Worm (Caenorhabditis elegans) whole organism, young adult: ENCODE results near the gene C10C5.5.

ENCODE experiments used
- B0019.2 ChIP-seq: fragments of 200-800 bp; sonication (Bioruptor generic); conservative IDR thresholded peaks from 2 replicates; pipeline ENCODE4 v1.3.6; 2022; ENCODE audit warnings: missing genetic modification reagents, missing genetic modification characterization, missing compliant biosample characterization
- B0035.1 ChIP-seq: sonication (generic microtip); optimal IDR thresholded peaks from 2 replicates; lab custom pipeline; 2016; ENCODE audit warnings: missing genetic modification characterization, mild to moderate bottlenecking, missing compliant biosample characterization, missing genotype, missing genetic modification reagents
- B0336.3 ChIP-seq: fragments of 200-800 bp; sonication (Bioruptor generic); IDR thresholded peaks from 2 replicates; pipeline ENCODE4 v1.3.6; 2022; ENCODE audit warnings: missing genetic modification characterization, missing compliant biosample characterization
- F22D6.2 ChIP-seq: sonication (generic microtip); optimal IDR thresholded peaks from 2 replicates; lab custom pipeline; 2016; ENCODE audit warnings: mild to moderate bottlenecking, missing genetic modification characterization, missing compliant biosample characterization
- F49E8.2 ChIP-seq: sonication (generic microtip); optimal IDR thresholded peaks from 3 replicates; lab custom pipeline; 2017; ENCODE audit warnings: missing genetic modification characterization, mild to moderate bottlenecking, missing compliant biosample characterization, antibody characterized with exemption, moderate library complexity; ENCODE audit not compliant: insufficient read depth
- F57A8.1 ChIP-seq: fragments of 200-800 bp; sonication (Bioruptor generic); optimal IDR thresholded peaks from 2 replicates; lab custom pipeline; 2018; ENCODE audit warnings: mild to moderate bottlenecking, missing genetic modification characterization, moderate library complexity, missing compliant biosample characterization
- T26A5.8 ChIP-seq: sonication (generic microtip); optimal IDR thresholded peaks from 2 replicates; lab custom pipeline; 2016; ENCODE audit warnings: missing genetic modification characterization, missing compliant biosample characterization
- Y56A3A.18 ChIP-seq: fragments of 200-800 bp; sonication (Bioruptor generic); IDR thresholded peaks from 2 replicates; pipeline ENCODE4 v1.3.6; 2022; ENCODE audit warnings: missing genetic modification reagents, missing genetic modification characterization, missing compliant biosample characterization
- ZK185.1 ChIP-seq: sonication (generic microtip); optimal IDR thresholded peaks from 2 replicates; lab custom pipeline; 2016; ENCODE audit warnings: mild to moderate bottlenecking, missing genetic modification characterization, missing compliant biosample characterization; ENCODE audit not compliant: poor library complexity, severe bottlenecking
- ama-1 ChIP-seq, 3 experiments: fragments of 150-350 bp in 1 of 3; sonication (generic microtip) in 2 of 3; optimal IDR thresholded peaks; 2 replicates each; lab custom pipeline; 2014 to 2018; ENCODE audit warnings: missing biosample characterization in 2 of 3, missing genetic modification characterization in 2 of 3, missing genetic modification reagents in 2 of 3
- athp-1 ChIP-seq: sonication (generic microtip); optimal IDR thresholded peaks from 2 replicates; lab custom pipeline; 2017; ENCODE audit warnings: mild to moderate bottlenecking, missing genetic modification characterization, missing compliant biosample characterization
- attf-5 ChIP-seq: fragments of 200-800 bp; sonication (Bioruptor generic); optimal IDR thresholded peaks from 2 replicates; lab custom pipeline; 2018; ENCODE audit warnings: mild to moderate bottlenecking, missing genetic modification characterization, missing compliant biosample characterization
- chd-7 ChIP-seq: sonication (generic microtip); optimal IDR thresholded peaks from 2 replicates; lab custom pipeline; 2016; ENCODE audit warnings: mild to moderate bottlenecking, missing genetic modification characterization, moderate library complexity, missing compliant biosample characterization
- dox-1 ChIP-seq: fragments of 200-800 bp; sonication (Bioruptor generic); IDR thresholded peaks from 2 replicates; pipeline ENCODE4 v1.3.6; 2022; ENCODE audit warnings: missing genetic modification reagents, missing genetic modification characterization, missing compliant biosample characterization
- dpff-1 ChIP-seq: sonication (generic microtip); optimal IDR thresholded peaks from 2 replicates; lab custom pipeline; 2017; ENCODE audit warnings: mild to moderate bottlenecking, missing genetic modification characterization, missing compliant biosample characterization
- dpl-1 ChIP-seq: fragments of 150-350 bp; optimal IDR thresholded peaks from 2 replicates; lab custom pipeline; 2014; ENCODE audit warnings: missing biosample characterization, missing genetic modification reagents, missing genetic modification characterization
- egl-44 ChIP-seq: fragments of 200-800 bp; sonication (Bioruptor generic); IDR thresholded peaks from 2 replicates; pipeline ENCODE4 v1.3.6; 2022; ENCODE audit warnings: missing genetic modification reagents, missing genetic modification characterization, missing compliant biosample characterization
- gei-17 ChIP-seq: fragments of 200-800 bp; sonication (Bioruptor generic); optimal IDR thresholded peaks from 2 replicates; lab custom pipeline; 2018; ENCODE audit warnings: mild to moderate bottlenecking, missing genetic modification characterization, missing compliant biosample characterization
- hmg-1.2 ChIP-seq: fragments of 200-800 bp; sonication (Bioruptor generic); IDR thresholded peaks from 2 replicates; pipeline ENCODE4 v1.3.6; 2022; ENCODE audit warnings: missing genetic modification reagents, missing genetic modification characterization, missing compliant biosample characterization
- hmg-20 ChIP-seq: fragments of 200-800 bp; sonication (Bioruptor generic); IDR thresholded peaks from 2 replicates; pipeline ENCODE4 v1.3.6; 2022; ENCODE audit warnings: missing genetic modification reagents, missing genetic modification characterization, missing compliant biosample characterization
- hrde-1 ChIP-seq: sonication (generic microtip); optimal IDR thresholded peaks from 2 replicates; lab custom pipeline; 2016; ENCODE audit warnings: missing genetic modification characterization, mild to moderate bottlenecking, missing compliant biosample characterization, moderate library complexity, missing genotype, missing genetic modification reagents, borderline replicate concordance
- let-526 ChIP-seq: fragments of 200-800 bp; sonication (Bioruptor generic); IDR thresholded peaks from 2 replicates; pipeline ENCODE4 v1.3.6; 2022; ENCODE audit warnings: missing genetic modification reagents, missing genetic modification characterization, missing compliant biosample characterization
- let-607 ChIP-seq, 2 experiments: fragments of 200-800 bp in 1 of 2; sonication (Bioruptor generic) in 1 of 2; sonication (generic microtip) in 1 of 2; optimal IDR thresholded peaks; 2 replicates each; lab custom pipeline; 2016 to 2018; ENCODE audit warnings: mild to moderate bottlenecking in 2 of 2, missing compliant biosample characterization in 2 of 2, missing genetic modification characterization in 2 of 2, moderate library complexity in 2 of 2, missing genotype in 1 of 2
- lin-40 ChIP-seq: sonication (generic microtip); optimal IDR thresholded peaks from 2 replicates; lab custom pipeline; 2016; ENCODE audit warnings: missing genetic modification characterization, mild to moderate bottlenecking, missing compliant biosample characterization, missing genotype, missing genetic modification reagents
- lsl-1 ChIP-seq: fragments of 200-800 bp; sonication (Bioruptor generic); optimal IDR thresholded peaks from 2 replicates; lab custom pipeline; 2018; ENCODE audit warnings: mild to moderate bottlenecking, missing genetic modification characterization, moderate library complexity, missing compliant biosample characterization
- madf-10 ChIP-seq: sonication (generic microtip); optimal IDR thresholded peaks from 2 replicates; lab custom pipeline; 2016; ENCODE audit warnings: mild to moderate bottlenecking, missing genetic modification characterization, missing compliant biosample characterization
- mcd-1 ChIP-seq: fragments of 200-800 bp; sonication (Bioruptor generic); IDR thresholded peaks from 2 replicates; pipeline ENCODE4 v1.3.6; 2022; ENCODE audit warnings: missing genetic modification reagents, missing genetic modification characterization, missing compliant biosample characterization
- mxl-1 ChIP-seq: sonication (generic microtip); optimal IDR thresholded peaks from 2 replicates; lab custom pipeline; 2016; ENCODE audit warnings: missing genetic modification characterization, missing compliant biosample characterization
- nfya-2 ChIP-seq: fragments of 200-800 bp; sonication (Bioruptor generic); IDR thresholded peaks from 2 replicates; pipeline ENCODE4 v1.3.6; 2022; ENCODE audit warnings: missing genetic modification reagents, missing genetic modification characterization, missing compliant biosample characterization
- nhr-120 ChIP-seq: fragments of 200-800 bp; sonication (Bioruptor generic); IDR thresholded peaks from 2 replicates; pipeline ENCODE4 v1.3.6; 2022; ENCODE audit warnings: missing genetic modification characterization, missing compliant biosample characterization
- nhr-80 ChIP-seq: sonication (generic microtip); optimal IDR thresholded peaks from 2 replicates; lab custom pipeline; 2016; ENCODE audit warnings: missing genetic modification characterization, missing compliant biosample characterization
- nhr-90 ChIP-seq: sonication (generic microtip); optimal IDR thresholded peaks from 2 replicates; lab custom pipeline; 2016; ENCODE audit warnings: missing genotype, mild to moderate bottlenecking, missing genetic modification characterization, missing compliant biosample characterization
- pha-4 ChIP-seq: fragments of 150-350 bp; sonication (generic microtip); optimal IDR thresholded peaks from 2 replicates; lab custom pipeline; 2014; ENCODE audit warnings: missing biosample characterization, missing genetic modification reagents, missing genetic modification characterization
- rcor-1 ChIP-seq: fragments of 200-800 bp; sonication (Bioruptor generic); IDR thresholded peaks from 2 replicates; pipeline ENCODE4 v1.3.6; 2022; ENCODE audit warnings: missing genetic modification reagents, missing genetic modification characterization, missing compliant biosample characterization
- rpc-1 ChIP-seq, 2 experiments: fragments of 150-350 bp in 1 of 2; sonication (generic microtip) in 1 of 2; optimal IDR thresholded peaks; 2 replicates each; lab custom pipeline; 2014 to 2018; ENCODE audit warnings: missing biosample characterization in 1 of 2, missing genetic modification characterization in 1 of 2, missing genetic modification reagents in 1 of 2, missing genotype in 1 of 2
- sdz-38 ChIP-seq: sonication (generic microtip); optimal IDR thresholded peaks from 2 replicates; lab custom pipeline; 2016; ENCODE audit warnings: missing genotype, missing genetic modification characterization, missing compliant biosample characterization
- sea-2 ChIP-seq: fragments of 200-800 bp; sonication (Bioruptor generic); IDR thresholded peaks from 2 replicates; pipeline ENCODE4 v1.3.6; 2022; ENCODE audit warnings: missing genetic modification characterization, missing compliant biosample characterization
- snpc-4 ChIP-seq, 5 experiments: fragments of 150-350 bp in 1 of 5; sonication (generic microtip) in 4 of 5; optimal IDR thresholded peaks; 2 replicates each; lab custom pipeline; 2014 to 2018; ENCODE audit warnings: missing genetic modification characterization in 5 of 5, missing biosample characterization in 3 of 5, antibody characterized with exemption in 2 of 5, mild to moderate bottlenecking in 2 of 5, missing compliant biosample characterization in 2 of 5, missing genotype in 2 of 5, moderate library complexity in 2 of 5, missing genetic modification reagents in 1 of 5
- tbp1 ChIP-seq: fragments of 200-800 bp; sonication (Bioruptor generic); optimal IDR thresholded peaks from 2 replicates; lab custom pipeline; 2018; ENCODE audit warnings: mild to moderate bottlenecking, missing genetic modification characterization, missing compliant biosample characterization
- tlf-1 ChIP-seq: fragments of 200-800 bp; sonication (Bioruptor generic); optimal IDR thresholded peaks from 2 replicates; lab custom pipeline; 2018; ENCODE audit warnings: mild to moderate bottlenecking, missing genetic modification characterization, missing compliant biosample characterization
- unc-130 ChIP-seq: sonication (generic microtip); optimal IDR thresholded peaks from 2 replicates; lab custom pipeline; 2016; ENCODE audit warnings: missing genetic modification reagents, missing genetic modification characterization, missing compliant biosample characterization
- xnd-1 ChIP-seq: sonication (generic microtip); optimal IDR thresholded peaks from 2 replicates; lab custom pipeline; 2016; ENCODE audit warnings: missing genotype, missing genetic modification reagents, missing genetic modification characterization, missing compliant biosample characterization

C10C5.5 gene

ce11 chrIV:9381136-9381535 lies at the start of gene C10C5.5:
C10C5.5 (plus strand) TSS chrIV:9381436.
- TF ChIP-seq sdz-38 (tag; lab: Kevin White, UChicago) (no peak), F22D6.2 (tag; lab: Kevin White, UChicago) (no peak), chd-7 (tag; lab: Kevin White, UChicago) (no peak), lsl-1 (no peak), madf-10 (tag; lab: Kevin White, UChicago) (no peak), F49E8.2 (tag; lab: Kevin White, UChicago) (no peak), mxl-1 (no peak)

DNA sequence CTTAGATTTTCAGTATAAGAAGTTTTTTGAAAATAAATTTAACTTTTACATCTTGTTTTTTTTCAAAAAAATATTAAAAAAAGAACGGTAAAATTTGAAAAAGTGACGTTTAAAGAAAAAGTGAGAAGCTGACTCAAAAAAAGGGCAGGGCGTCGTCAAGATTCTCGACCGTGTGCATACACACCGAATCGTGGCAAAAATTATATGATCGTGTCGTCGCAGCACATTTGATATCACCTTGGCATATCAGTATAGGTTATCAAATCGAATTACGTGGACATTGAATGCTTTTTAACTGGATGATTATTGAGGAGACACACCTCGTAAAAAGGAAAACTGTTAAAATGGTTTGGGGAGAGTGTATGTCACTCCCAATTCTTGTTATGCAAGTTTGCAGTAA lies 48.2 kb upstream of the C10C5.5 start:
- TF ChIP-seq attf-5 (GFP tag; lab: Kevin White, UChicago) (peak; percentile 49), B0035.1 (no peak), let-526 (no peak), sea-2 (GFP tag; lab: Robert Waterston, UW) (no peak), rpc-1 (optimal IDR thresholded peaks at IDR 0.05; lab: Kevin White, UChicago) (no peak), rpc-1 (tag; optimal IDR thresholded peaks at IDR 0.05; lab: Kevin White, UChicago) (no peak), dox-1 (peak; percentile 76), let-607 (tag; optimal IDR thresholded peaks at IDR 0.05; lab: Kevin White, UChicago) (peak; percentile 82 to 93), B0336.3 (GFP tag; lab: Robert Waterston, UW) (no peak), nfya-2 (GFP tag; lab: Robert Waterston, UW) (no peak), mxl-1 (no peak), hrde-1 (tag; lab: Kevin White, UChicago) (peak; percentile 54), nhr-80 (tag; lab: Kevin White, UChicago) (peak; percentile 96), snpc-4 (GFP tag; optimal IDR thresholded peaks at IDR 0.05; lab: Kevin White, UChicago) (no peak), snpc-4 (tag; optimal IDR thresholded peaks at IDR 0.05; lab: Kevin White, UChicago) (peak in 1 of 4 experiments; percentile 36), ama-1 (optimal IDR thresholded peaks at IDR 0.05; lab: Kevin White, UChicago) (no peak), ama-1 (GFP tag; optimal IDR thresholded peaks at IDR 0.05; lab: Kevin White, UChicago) (peak in 1 of 2 experiments; percentile 30)
- TF ChIP-seq, all 124 proteins: peak for 7

ce11 chrIV:9335552-9336251 lies 45.5 kb upstream of the C10C5.5 start, which contains the start of the genes coa-4 and T20D3.14:
coa-4 (minus strand) TSS chrIV:9335602.
T20D3.14 (minus strand) TSS chrIV:9335909.
- TF ChIP-seq T26A5.8 (tag; lab: Kevin White, UChicago) = no peak
- no peak for TF ChIP-seq dpl-1
- TF ChIP-seq lin-40 (tag; lab: Kevin White, UChicago) = peak; percentile 32
- peak; percentile 71 for TF ChIP-seq nhr-80 (tag; lab: Kevin White, UChicago)
- TF ChIP-seq mcd-1 (GFP tag; lab: Robert Waterston, UW) = peak; percentile 42; the same call in 1 of the 2 replicates
- no peak for TF ChIP-seq nhr-120 (GFP tag; lab: Robert Waterston, UW)
- TF ChIP-seq tbp1 (GFP tag; lab: Kevin White, UChicago) = peak; percentile 8
- peak; percentile 43 for TF ChIP-seq attf-5 (GFP tag; lab: Kevin White, UChicago)
- TF ChIP-seq egl-44 = 0 out of 2 replicates have a peak, but pooled peaks have one; percentile 21
- no peak for TF ChIP-seq unc-130 (GFP tag; lab: Kevin White, UChicago)
- TF ChIP-seq F57A8.1 (GFP tag; lab: Kevin White, UChicago) = no peak
- TF ChIP-seq Y56A3A.18 = no peak
- TF ChIP-seq F22D6.2 (tag; lab: Kevin White, UChicago) = no peak
- TF ChIP-seq rpc-1 (optimal IDR thresholded peaks at IDR 0.05; lab: Kevin White, UChicago) = no peak
- TF ChIP-seq rpc-1 (tag; optimal IDR thresholded peaks at IDR 0.05; lab: Kevin White, UChicago) = no peak
- TF ChIP-seq ZK185.1 (tag; lab: Kevin White, UChicago) = peak; percentile 53
- no peak for TF ChIP-seq B0019.2
- no peak for TF ChIP-seq hmg-20 (GFP tag; lab: Robert Waterston, UW)
- no peak for TF ChIP-seq rcor-1 (GFP tag; lab: Robert Waterston, UW)
- TF ChIP-seq lsl-1 = no peak
- peak; percentile 75 for TF ChIP-seq hmg-1.2 (GFP tag; lab: Robert Waterston, UW)
- TF ChIP-seq tlf-1 (GFP tag; lab: Kevin White, UChicago) = no peak
- no peak for TF ChIP-seq nhr-90
- TF ChIP-seq pha-4 = peak; percentile 15
- TF ChIP-seq dpff-1 (tag; lab: Kevin White, UChicago) = no peak
- TF ChIP-seq xnd-1 (tag; lab: Kevin White, UChicago) = no peak
- no peak for TF ChIP-seq madf-10 (tag; lab: Kevin White, UChicago)
- no peak for TF ChIP-seq gei-17 (GFP tag; lab: Kevin White, UChicago)
- TF ChIP-seq athp-1 (tag; lab: Kevin White, UChicago) = no peak
